Worm (Caenorhabditis elegans) whole organism, mixed stage, embryonic: Measurements from ENCODE around the gene F53A2.11.

ENCODE experiments used
- cnd-1 ChIP-seq: fragments of 200-800 bp; sonication (Bioruptor generic); optimal IDR thresholded peaks from 2 replicates; lab custom pipeline; 2018; ENCODE audit warnings: mild to moderate bottlenecking, missing genetic modification characterization, missing compliant biosample characterization
- lin-13 ChIP-seq: fragments of 150-350 bp; optimal IDR thresholded peaks from 2 replicates; lab custom pipeline; 2014; ENCODE audit warnings: missing biosample characterization, missing genetic modification characterization
- lsy-2 ChIP-seq: fragments of 150-350 bp; optimal IDR thresholded peaks from 2 replicates; lab custom pipeline; 2014; ENCODE audit warnings: missing biosample characterization, missing genetic modification characterization
- mep-1 ChIP-seq: fragments of 150-350 bp; optimal IDR thresholded peaks from 2 replicates; lab custom pipeline; 2017; ENCODE audit warnings: missing biosample characterization, missing genetic modification reagents, missing genetic modification characterization, inconsistent platforms
- nhr-237 ChIP-seq: fragments of 150-350 bp; optimal IDR thresholded peaks from 2 replicates; lab custom pipeline; 2014; ENCODE audit warnings: missing biosample characterization, missing genetic modification characterization
- snpc-4 ChIP-seq: fragments of 150-350 bp; optimal IDR thresholded peaks from 2 replicates; lab custom pipeline; 2014; ENCODE audit warnings: missing biosample characterization, missing genetic modification characterization
- tbx-8 ChIP-seq: fragments of 200-800 bp; sonication (Bioruptor generic); optimal IDR thresholded peaks from 2 replicates; lab custom pipeline; 2018; ENCODE audit warnings: mild to moderate bottlenecking, missing genetic modification characterization, moderate library complexity, missing compliant biosample characterization
- unc-39 ChIP-seq: fragments of 150-350 bp; optimal IDR thresholded peaks from 2 replicates; lab custom pipeline; 2014; ENCODE audit warnings: missing biosample characterization, missing genetic modification characterization
- unc-62 ChIP-seq: fragments of 150-350 bp; optimal IDR thresholded peaks from 2 replicates; lab custom pipeline; 2014; ENCODE audit warnings: missing biosample characterization, missing genetic modification reagents, missing genetic modification characterization
- ztf-11 ChIP-seq: fragments of 150-350 bp; optimal IDR thresholded peaks from 2 replicates; lab custom pipeline; 2014; ENCODE audit warnings: missing biosample characterization, missing genetic modification characterization

DNA sequence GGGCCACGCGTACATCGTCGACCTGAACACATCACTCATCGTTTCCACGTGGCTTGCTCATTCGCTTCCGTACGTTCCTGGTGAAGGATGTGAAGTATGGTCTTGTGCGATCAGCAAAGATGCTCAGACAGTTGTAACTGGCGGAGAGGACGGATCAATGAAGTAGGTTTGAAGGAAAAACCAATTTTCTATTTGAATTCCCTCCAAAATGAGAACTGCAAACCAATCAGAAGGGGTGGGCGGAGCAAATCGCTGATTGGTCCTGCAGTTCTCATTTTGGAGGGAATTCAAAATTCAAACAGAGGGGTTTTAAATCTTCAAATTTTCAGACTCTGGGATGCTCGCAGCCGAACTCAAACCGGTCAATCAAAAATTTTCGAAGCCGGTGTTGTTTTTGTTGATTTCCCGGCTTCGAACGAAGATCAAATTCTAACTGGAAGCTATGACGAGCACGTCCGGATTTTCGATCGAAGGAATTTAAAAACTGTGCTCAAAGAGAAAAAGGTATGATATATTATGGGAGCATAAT, 5.0 kb downstream of the F53A2.11 start:
- TF ChIP-seq nhr-237 (tag; lab: Kevin White, UChicago): no peak
- TF ChIP-seq lin-13 (tag; lab: Kevin White, UChicago): no peak
- TF ChIP-seq lsy-2 (tag; lab: Kevin White, UChicago): no peak
- TF ChIP-seq unc-39 (tag; lab: Kevin White, UChicago): no peak
- no peak for TF ChIP-seq tbx-8 (GFP tag; lab: Kevin White, UChicago)
- no peak for TF ChIP-seq mep-1 (tag; lab: Kevin White, UChicago)
- no peak for TF ChIP-seq cnd-1 (tag; lab: Kevin White, UChicago)
- no peak for TF ChIP-seq ztf-11 (tag; lab: Kevin White, UChicago)
- no peak for TF ChIP-seq unc-62 (GFP tag; lab: Kevin White, UChicago)
- no peak for TF ChIP-seq snpc-4 (tag; lab: Kevin White, UChicago)
